Fruit fly (Drosophila melanogaster): ENCODE measurements around the gene JhI-21.

JhI-21 gene

DNA sequence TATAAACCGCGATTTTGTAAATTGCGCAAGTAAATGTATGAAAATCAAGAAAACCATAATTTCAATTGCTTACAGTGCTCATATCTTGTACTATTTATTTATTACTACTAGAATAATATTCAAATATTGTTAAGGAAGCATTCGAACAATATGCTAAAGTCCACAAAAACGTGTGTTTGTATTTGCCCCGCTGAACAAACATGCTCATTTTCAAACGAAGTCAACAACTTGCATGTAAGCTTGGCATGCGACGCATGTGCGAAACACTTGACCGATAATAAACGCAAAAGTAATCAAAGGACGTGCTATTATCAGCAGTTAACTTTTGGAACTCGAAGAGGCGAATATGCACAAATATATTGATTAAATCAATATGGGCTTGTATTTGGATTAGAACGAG is 34.6 kb downstream of the JhI-21 start (continued):
- TF ChIP-seq lilli (GFP tag; optimal IDR thresholded peaks at IDR 0.05) (peak; percentile 26), h (optimal IDR thresholded peaks at IDR 0.05) (no peak), CG34376 (GFP tag; optimal IDR thresholded peaks at IDR 0.05) (peak; percentile 40), CG2678 (tag; optimal IDR thresholded peaks at IDR 0.05) (peak; percentile 72), Ada2b (GFP tag; IDR thresholded peaks at IDR 0.05) (peak; percentile 19; the same call in 1 of the 2 replicates), CG15011 (GFP tag; optimal IDR thresholded peaks at IDR 0.05) (peak; percentile 60), Camta (GFP tag; optimal IDR thresholded peaks at IDR 0.05) (peak; percentile 12), trh (GFP tag; optimal IDR thresholded peaks at IDR 0.05) (peak; percentile 65), sisA (GFP tag; IDR thresholded peaks at IDR 0.05) (no peak), YL-1 (GFP tag; optimal IDR thresholded peaks at IDR 0.05) (peak; percentile 11), nerfin-1 (tag; optimal IDR thresholded peaks at IDR 0.05) (peak; percentile 36), NC2α (GFP tag; optimal IDR thresholded peaks at IDR 0.05) (peak; percentile 6), CG14050 (GFP tag; IDR thresholded peaks at IDR 0.05) (no peak), fd102C (GFP tag; optimal IDR thresholded peaks at IDR 0.05) (peak; percentile 19), CG11723 (GFP tag; optimal IDR thresholded peaks at IDR 0.05) (peak; percentile 42), bsh (GFP tag; optimal IDR thresholded peaks at IDR 0.05) (peak in 1 of 2 experiments; percentile 87), HmgZ (tag; optimal IDR thresholded peaks at IDR 0.05) (peak; percentile 60), en (GFP tag; optimal IDR thresholded peaks at IDR 0.05) (no peak), CG2202 (tag; optimal IDR thresholded peaks at IDR 0.05) (peak; percentile 76), CG17829 (tag; optimal IDR thresholded peaks at IDR 0.05) (no peak), otp (GFP tag; IDR thresholded peaks at IDR 0.05) (no peak; the same call in 2 of the 3 replicates), CG10267 (tag; optimal IDR thresholded peaks at IDR 0.05) (peak; percentile 27), Fer1 (GFP tag; optimal IDR thresholded peaks at IDR 0.05) (peak; percentile 59), CG9609 (GFP tag; optimal IDR thresholded peaks at IDR 0.05) (peak; percentile 9), Bteb2 (GFP tag; optimal IDR thresholded peaks at IDR 0.05) (peak; percentile 33), Vsx1 (GFP tag; optimal IDR thresholded peaks at IDR 0.05) (peak; percentile 81), CG6854 (GFP tag; optimal IDR thresholded peaks at IDR 0.05) (peak; percentile 48), zfh1 (GFP tag; IDR thresholded peaks at IDR 0.05) (peak; percentile 46; the same call in 2 of the 3 replicates), CG2712 (tag; optimal IDR thresholded peaks at IDR 0.05) (peak; percentile 26), fd64A (GFP tag; optimal IDR thresholded peaks at IDR 0.05) (peak; percentile 84), CG14014 (GFP tag; IDR thresholded peaks at IDR 0.05) (peak; percentile 60; the same call in 1 of the 2 replicates), CG9817 (tag; optimal IDR thresholded peaks at IDR 0.05) (peak; percentile 29), CrebB (tag; optimal IDR thresholded peaks at IDR 0.05) (peak; percentile 82), CG33213 (GFP tag; optimal IDR thresholded peaks at IDR 0.05) (peak; percentile 23), CG11398 (GFP tag; optimal IDR thresholded peaks at IDR 0.05) (peak; percentile 54), CG2120 (GFP tag; optimal IDR thresholded peaks at IDR 0.05) (peak; percentile 52), dati (GFP tag; IDR thresholded peaks at IDR 0.05) (no peak), sc (optimal IDR thresholded peaks at IDR 0.05) (no peak), sc (GFP tag; optimal IDR thresholded peaks at IDR 0.05) (peak; percentile 80), Adf1 (GFP tag; IDR thresholded peaks at IDR 0.05) (peak; percentile 46; the same call in 1 of the 2 replicates), CG10543 (GFP tag; optimal IDR thresholded peaks at IDR 0.05) (peak; percentile 80), salm (tag; optimal IDR thresholded peaks at IDR 0.05) (peak; percentile 9), pho (GFP tag; optimal IDR thresholded peaks at IDR 0.05) (peak; percentile 18), unc-4 (GFP tag; IDR thresholded peaks at IDR 0.05; ENCODE audit: partially characterized antibody) (no peak), Awh (GFP tag; IDR thresholded peaks at IDR 0.05) (0 out of 2 replicates have a peak, but pooled peaks have one; percentile 19), fd96Cb (tag; optimal IDR thresholded peaks at IDR 0.05) (no peak), bowl (GFP tag; IDR thresholded peaks at IDR 0.05) (no peak), psq (GFP tag; optimal IDR thresholded peaks at IDR 0.05) (peak; percentile 46), Hand (GFP tag; optimal IDR thresholded peaks at IDR 0.05) (peak; percentile 42), slbo (GFP tag; IDR thresholded peaks at IDR 0.05) (0 out of 2 replicates have a peak, but pooled peaks have one; percentile 8), Asciz (GFP tag; optimal IDR thresholded peaks at IDR 0.05) (peak; percentile 78)
